Fruit fly (Drosophila melanogaster) whole organism, embryonic: Measurements from ENCODE around the gene her.

Source experiments
- Bdp1 ChIP-seq: fragments of 200-800 bp; sonication (Bioruptor generic); optimal IDR thresholded peaks from 3 replicates; lab custom pipeline; 2016; ENCODE audit warnings: missing biosample characterization, missing genetic modification characterization
- Blimp-1 ChIP-seq: fragments of 200-800 bp; sonication (Bioruptor generic); optimal IDR thresholded peaks from 3 replicates; lab custom pipeline; 2018; ENCODE audit warnings: missing biosample characterization, missing genetic modification characterization, mild to moderate bottlenecking, moderate library complexity, missing genetic modification reagents
- CG10654 ChIP-seq: fragments of 200-800 bp; sonication (Bioruptor generic); optimal IDR thresholded peaks from 2 replicates; lab custom pipeline; 2016; ENCODE audit warnings: missing biosample characterization, missing genetic modification characterization
- CG11696 ChIP-seq: fragments of 200-800 bp; sonication (Bioruptor generic); IDR thresholded peaks from 2 replicates; pipeline ENCODE4 v1.3.6; 2022; ENCODE audit warnings: missing biosample characterization, missing genetic modification characterization
- CG12155 ChIP-seq: fragments of 200-800 bp; sonication (Bioruptor generic); optimal IDR thresholded peaks from 3 replicates; lab custom pipeline; 2016; ENCODE audit warnings: missing biosample characterization, missing genetic modification characterization
- CG13894 ChIP-seq: fragments of 200-800 bp; sonication (Bioruptor generic); optimal IDR thresholded peaks from 3 replicates; lab custom pipeline; 2018; ENCODE audit warnings: missing biosample characterization, mild to moderate bottlenecking, missing genetic modification characterization, moderate library complexity
- CG14965 ChIP-seq: fragments of 200-800 bp; sonication (Bioruptor generic); optimal IDR thresholded peaks from 2 replicates; lab custom pipeline; 2016; ENCODE audit warnings: missing biosample characterization, missing genetic modification characterization, borderline replicate concordance
- CG17912 ChIP-seq: fragments of 200-800 bp; sonication (Bioruptor generic); optimal IDR thresholded peaks from 2 replicates; lab custom pipeline; 2018; ENCODE audit warnings: missing biosample characterization, mild to moderate bottlenecking, missing genetic modification characterization
- CG2120 ChIP-seq: fragments of 200-800 bp; sonication (Bioruptor generic); optimal IDR thresholded peaks from 3 replicates; lab custom pipeline; 2016; ENCODE audit warnings: missing biosample characterization, missing genetic modification characterization
- CG31388 ChIP-seq: fragments of 200-800 bp; sonication (Bioruptor generic); optimal IDR thresholded peaks from 2 replicates; lab custom pipeline; 2016; ENCODE audit warnings: missing biosample characterization, missing genetic modification characterization
- CG3407 ChIP-seq: fragments of 200-800 bp; sonication (Bioruptor generic); optimal IDR thresholded peaks from 2 replicates; lab custom pipeline; 2018; ENCODE audit warnings: missing biosample characterization, mild to moderate bottlenecking, missing genetic modification characterization
- CG6813 ChIP-seq: fragments of 200-800 bp; sonication (Bioruptor generic); optimal IDR thresholded peaks from 2 replicates; lab custom pipeline; 2017; ENCODE audit warnings: missing biosample characterization, missing genetic modification characterization, mild to moderate bottlenecking, moderate library complexity, missing genetic modification reagents
- CG8359 ChIP-seq: fragments of 200-800 bp; sonication (Bioruptor generic); optimal IDR thresholded peaks from 2 replicates; lab custom pipeline; 2017; ENCODE audit warnings: missing biosample characterization, mild to moderate bottlenecking, missing genetic modification characterization, borderline replicate concordance
- CG9215 ChIP-seq: fragments of 200-800 bp; sonication (Bioruptor generic); IDR thresholded peaks from 2 replicates; pipeline ENCODE4 v1.3.6; 2022; ENCODE audit warnings: missing biosample characterization, missing genetic modification characterization
- CG9437 ChIP-seq: fragments of 200-800 bp; sonication (Bioruptor generic); optimal IDR thresholded peaks from 2 replicates; lab custom pipeline; 2018; ENCODE audit warnings: missing biosample characterization, mild to moderate bottlenecking, missing genetic modification characterization
- CG9797 ChIP-seq: fragments of 200-800 bp; sonication (Bioruptor generic); optimal IDR thresholded peaks from 3 replicates; lab custom pipeline; 2018; ENCODE audit warnings: missing biosample characterization, mild to moderate bottlenecking, missing genetic modification characterization
- D ChIP-seq, 2 experiments: fragments of 200-800 bp in 1 of 2; fragments of >200 bp in 1 of 2; sonication (Bioruptor generic) in 1 of 2; optimal IDR thresholded peaks; 2 replicates in 1 of 2; 3 replicates in 1 of 2; lab custom pipeline; 2017; ENCODE audit warnings: mild to moderate bottlenecking in 1 of 2, missing biosample characterization in 1 of 2, missing genetic modification characterization in 1 of 2, missing genetic modification reagents in 1 of 2
- E2f2 ChIP-seq: fragments of 200-800 bp; sonication (Bioruptor generic); IDR thresholded peaks from 2 replicates; pipeline ENCODE4 v1.3.6; 2022; ENCODE audit warnings: missing biosample characterization, missing genetic modification characterization
- Ets65A ChIP-seq: fragments of 200-800 bp; sonication (Bioruptor generic); peaks from one replicate; lab custom pipeline; 2016; ENCODE audit warnings: missing biosample characterization, missing genetic modification characterization
- HmgZ ChIP-seq: fragments of 200-800 bp; sonication (Bioruptor generic); optimal IDR thresholded peaks from 2 replicates; lab custom pipeline; 2018; ENCODE audit warnings: missing biosample characterization, mild to moderate bottlenecking, missing genetic modification characterization
- Hmr ChIP-seq: fragments of 200-800 bp; sonication (Bioruptor generic); optimal IDR thresholded peaks from 3 replicates; lab custom pipeline; 2017; ENCODE audit warnings: mild to moderate bottlenecking, missing biosample characterization, missing genetic modification reagents, missing genetic modification characterization
- Hr78 ChIP-seq, 2 experiments: fragments of 200-800 bp in 1 of 2; fragments of >200 bp in 1 of 2; sonication (Bioruptor generic) in 1 of 2; optimal IDR thresholded peaks; 2 replicates each; lab custom pipeline; 2017 to 2019; ENCODE audit warnings: missing biosample characterization in 2 of 2, missing genetic modification characterization in 2 of 2, mild to moderate bottlenecking in 1 of 2, moderate library complexity in 1 of 2
- Hsf ChIP-seq: fragments of 200-800 bp; sonication (Bioruptor generic); optimal IDR thresholded peaks from 3 replicates; lab custom pipeline; 2016; ENCODE audit warnings: missing biosample characterization, missing genetic modification characterization
- Jarid2 ChIP-seq: fragments of 200-800 bp; sonication (Bioruptor generic); optimal IDR thresholded peaks from 3 replicates; lab custom pipeline; 2017; ENCODE audit warnings: mild to moderate bottlenecking, missing biosample characterization, missing genetic modification reagents, missing genetic modification characterization
- Nf-YC ChIP-seq: fragments of 200-800 bp; optimal IDR thresholded peaks from 3 replicates; lab custom pipeline; 2019; ENCODE audit warnings: missing biosample characterization, mild to moderate bottlenecking, missing genetic modification characterization, moderate library complexity
- abd-A ChIP-seq: fragments of 200-800 bp; sonication (Bioruptor generic); optimal IDR thresholded peaks from 3 replicates; lab custom pipeline; 2019; ENCODE audit warnings: missing biosample characterization, mild to moderate bottlenecking, missing genetic modification characterization, moderate library complexity
- bsh ChIP-seq, 2 experiments: fragments of 200-800 bp; sonication (Bioruptor generic); optimal IDR thresholded peaks; 2 replicates each; lab custom pipeline; 2017 to 2018; ENCODE audit warnings: mild to moderate bottlenecking in 2 of 2, missing biosample characterization in 2 of 2, missing genetic modification characterization in 2 of 2, moderate library complexity in 1 of 2
- corto ChIP-seq: fragments of 200-800 bp; sonication (Bioruptor generic); optimal IDR thresholded peaks from 2 replicates; lab custom pipeline; 2016; ENCODE audit warnings: missing biosample characterization, mild to moderate bottlenecking, missing genetic modification characterization, moderate library complexity
- ftz-f1 ChIP-seq: fragments of 200-800 bp; sonication (Bioruptor generic); optimal IDR thresholded peaks from 2 replicates; lab custom pipeline; 2016; ENCODE audit warnings: missing biosample characterization, missing genetic modification characterization
- gcm ChIP-seq: fragments of 200-800 bp; sonication (Bioruptor generic); optimal IDR thresholded peaks from 2 replicates; lab custom pipeline; 2019; ENCODE audit warnings: missing biosample characterization, mild to moderate bottlenecking, missing genetic modification characterization, moderate library complexity
- lab ChIP-seq: fragments of 200-800 bp; sonication (Bioruptor generic); optimal IDR thresholded peaks from 3 replicates; lab custom pipeline; 2017; ENCODE audit warnings: missing biosample characterization, missing genetic modification characterization, mild to moderate bottlenecking, moderate library complexity, missing genetic modification reagents
- mirr ChIP-seq: fragments of 200-800 bp; sonication (Bioruptor generic); optimal IDR thresholded peaks from 3 replicates; lab custom pipeline; 2018; ENCODE audit warnings: missing biosample characterization, mild to moderate bottlenecking, missing genetic modification characterization
- nerfin-1 ChIP-seq: fragments of 200-800 bp; sonication (Bioruptor generic); optimal IDR thresholded peaks from 3 replicates; lab custom pipeline; 2019; ENCODE audit warnings: missing biosample characterization, mild to moderate bottlenecking, missing genetic modification characterization, moderate library complexity
- pan ChIP-seq, 4 experiments: fragments of >200 bp in 3 of 4; fragments of 200-800 bp in 1 of 4; sonication (Bioruptor generic) in 1 of 4; optimal IDR thresholded peaks in 3 of 4; IDR thresholded peaks in 1 of 4; 2 replicates each; pipeline versions ENCODE4 v1.3.6 to Lab custom; 2017 to 2022; ENCODE audit warnings: missing biosample characterization in 2 of 4, missing genetic modification characterization in 2 of 4, mixed read lengths in 1 of 4
- ranshi ChIP-seq: fragments of 200-800 bp; sonication (Bioruptor generic); IDR thresholded peaks from 2 replicates; pipeline ENCODE4 v1.3.6; 2022; ENCODE audit warnings: missing biosample characterization, missing genetic modification characterization
- sd ChIP-seq: fragments of 200-800 bp; sonication (Bioruptor generic); optimal IDR thresholded peaks from 3 replicates; lab custom pipeline; 2018; ENCODE audit warnings: missing biosample characterization, mild to moderate bottlenecking, missing genetic modification characterization, moderate library complexity
- sens ChIP-seq: fragments of 200-800 bp; sonication (Bioruptor generic); peaks from one replicate; lab custom pipeline; 2016; ENCODE audit warnings: missing biosample characterization, missing genetic modification characterization
- stwl ChIP-seq: fragments of 200-800 bp; sonication (Bioruptor generic); optimal IDR thresholded peaks from 3 replicates; lab custom pipeline; 2018; ENCODE audit warnings: missing biosample characterization, mild to moderate bottlenecking, missing genetic modification characterization, moderate library complexity
- toy ChIP-seq: fragments of 200-800 bp; sonication (Bioruptor generic); IDR thresholded peaks from 2 replicates; pipeline ENCODE4 v1.3.6; 2022; ENCODE audit warnings: missing biosample characterization, missing genetic modification characterization
- trem ChIP-seq: fragments of 200-800 bp; optimal IDR thresholded peaks from 3 replicates; lab custom pipeline; 2019; ENCODE audit warnings: missing biosample characterization, mild to moderate bottlenecking, missing genetic modification characterization, moderate library complexity
- wek ChIP-seq: fragments of 200-800 bp; sonication (Bioruptor generic); optimal IDR thresholded peaks from 3 replicates; lab custom pipeline; 2018; ENCODE audit warnings: missing biosample characterization, mild to moderate bottlenecking, missing genetic modification characterization, moderate library complexity

Gene her

dm6 chr2L:16715133-16715833 lies 38.3 kb downstream of the her start:
- TF ChIP-seq Bdp1 (GFP tag; lab: Kevin White, UChicago): no peak
- peak; percentile 14 for TF ChIP-seq nerfin-1 (tag; lab: Kevin White, UChicago)
- TF ChIP-seq lab (GFP tag; lab: Kevin White, UChicago): no peak
- TF ChIP-seq CG9215 (GFP tag; lab: Robert Waterston, UW): no peak
- no peak for TF ChIP-seq Blimp-1 (GFP tag; lab: Kevin White, UChicago)
- TF ChIP-seq Nf-YC (tag; lab: Kevin White, UChicago): no peak
- no peak for TF ChIP-seq Jarid2 (GFP tag; lab: Kevin White, UChicago)
- TF ChIP-seq ftz-f1 (GFP tag; lab: Kevin White, UChicago): peak; percentile 30
- peak; percentile 19 for TF ChIP-seq trem
- no peak for TF ChIP-seq Hr78 (GFP tag; optimal IDR thresholded peaks at IDR 0.05; lab: Kevin White, UChicago)
- TF ChIP-seq CG14965 (GFP tag; lab: Kevin White, UChicago): no peak
- peak; percentile 60 for TF ChIP-seq sens
- TF ChIP-seq corto (GFP tag; lab: Kevin White, UChicago): no peak
- no peak for TF ChIP-seq CG6813 (GFP tag; lab: Kevin White, UChicago)
- TF ChIP-seq CG17912 (GFP tag; lab: Kevin White, UChicago): no peak
- TF ChIP-seq CG9797 (GFP tag; lab: Kevin White, UChicago): no peak
- no peak for TF ChIP-seq CG8359
- TF ChIP-seq pan (optimal IDR thresholded peaks at IDR 0.05; lab: Kevin White, UChicago): no peak
- no peak for TF ChIP-seq pan (GFP tag; optimal IDR thresholded peaks at IDR 0.05 in 1 of 2, IDR thresholded peaks at IDR 0.05 in 1 of 2)
- peak; percentile 36 for TF ChIP-seq abd-A (tag; lab: Kevin White, UChicago)
- TF ChIP-seq CG3407 (GFP tag; lab: Kevin White, UChicago): no peak
- no peak for TF ChIP-seq wek (GFP tag; lab: Kevin White, UChicago)
- no peak for TF ChIP-seq CG12155 (GFP tag; lab: Kevin White, UChicago)
- TF ChIP-seq Hmr: no peak
- peak; percentile 40 for TF ChIP-seq stwl
- no peak for TF ChIP-seq bsh (GFP tag; optimal IDR thresholded peaks at IDR 0.05; lab: Kevin White, UChicago)
- no peak for TF ChIP-seq sd (tag; lab: Kevin White, UChicago)
- no peak for TF ChIP-seq E2f2 (GFP tag; lab: Robert Waterston, UW)
- TF ChIP-seq CG13894 (tag; lab: Kevin White, UChicago): peak; percentile 79
- TF ChIP-seq toy: no peak
- TF ChIP-seq Hsf (GFP tag; lab: Kevin White, UChicago): no peak
- TF ChIP-seq D (optimal IDR thresholded peaks at IDR 0.05; lab: Kevin White, UChicago): no peak
- no peak for TF ChIP-seq D (GFP tag; optimal IDR thresholded peaks at IDR 0.05; lab: Kevin White, UChicago)
- TF ChIP-seq Ets65A (GFP tag; lab: Kevin White, UChicago): peak; percentile 73
- no peak for TF ChIP-seq ranshi (GFP tag; lab: Robert Waterston, UW)
- TF ChIP-seq gcm: no peak
- no peak for TF ChIP-seq CG31388 (GFP tag; lab: Kevin White, UChicago)
- TF ChIP-seq CG2120 (GFP tag; lab: Kevin White, UChicago): no peak
- no peak for TF ChIP-seq CG10654
- TF ChIP-seq CG11696 (GFP tag; lab: Robert Waterston, UW): no peak
- peak; percentile 93 for TF ChIP-seq CG9437 (GFP tag; lab: Kevin White, UChicago)
- no peak for TF ChIP-seq HmgZ (tag; lab: Kevin White, UChicago)
- no peak for TF ChIP-seq mirr (GFP tag; lab: Kevin White, UChicago)
